Worm (Caenorhabditis elegans) whole organism, mixed stage, embryonic: ENCODE data around the gene C36C9.11.

Source experiments
- blmp-1 ChIP-seq: fragments of 150-350 bp; optimal IDR thresholded peaks from 2 replicates; lab custom pipeline; 2014; ENCODE audit warnings: missing biosample characterization, missing genetic modification characterization
- nhr-76 ChIP-seq: sonication (generic microtip); optimal IDR thresholded peaks from 2 replicates; lab custom pipeline; 2017; ENCODE audit warnings: missing biosample characterization, missing genetic modification characterization
- ztf-11 ChIP-seq: fragments of 150-350 bp; optimal IDR thresholded peaks from 2 replicates; lab custom pipeline; 2014; ENCODE audit warnings: missing biosample characterization, missing genetic modification characterization

DNA sequence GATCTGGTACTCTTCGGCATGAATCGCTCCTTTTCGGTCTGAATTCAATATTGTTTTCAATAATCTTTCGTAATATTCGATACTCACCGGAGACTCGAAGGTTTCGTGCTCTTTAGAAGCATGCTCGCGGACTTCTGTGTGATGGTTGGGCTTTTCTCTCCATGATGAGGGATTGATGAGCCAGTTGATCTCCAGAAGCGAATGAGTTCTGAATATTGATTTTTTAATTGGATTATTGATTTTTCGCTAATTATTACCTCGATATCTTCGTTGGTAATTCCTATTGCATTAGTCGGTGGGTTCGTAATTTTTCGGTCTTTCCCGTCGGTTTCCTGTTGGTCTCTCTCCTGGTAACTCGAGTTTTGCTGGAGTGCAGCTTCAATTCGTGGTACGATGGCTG lies 20.1 kb upstream of the C36C9.11 start:
- no peak for TF ChIP-seq blmp-1 (tag; lab: Kevin White, UChicago)
- TF ChIP-seq nhr-76: no peak
- no peak for TF ChIP-seq ztf-11
